Worm (Caenorhabditis elegans) whole organism, early embryonic: ENCODE measurements around the gene lgc-50.

Experiments
- B0310.2 ChIP-seq: sonication (generic microtip); optimal IDR thresholded peaks from 2 replicates; lab custom pipeline; 2016; ENCODE audit warnings: mild to moderate bottlenecking, missing genetic modification characterization, missing compliant biosample characterization
- F13C5.2 ChIP-seq: sonication (generic microtip); optimal IDR thresholded peaks from 2 replicates; lab custom pipeline; 2017; ENCODE audit warnings: mild to moderate bottlenecking, missing genetic modification characterization, inconsistent platforms, missing compliant biosample characterization
- aly-1 ChIP-seq: sonication (generic microtip); optimal IDR thresholded peaks from 2 replicates; lab custom pipeline; 2016; ENCODE audit warnings: missing genetic modification characterization, missing compliant biosample characterization
- ama-1 ChIP-seq: fragments of 150-350 bp; optimal IDR thresholded peaks from 2 replicates; lab custom pipeline; 2014
- ceh-13 ChIP-seq: fragments of 200-800 bp; sonication (Bioruptor generic); optimal IDR thresholded peaks from 2 replicates; lab custom pipeline; 2018; ENCODE audit warnings: mild to moderate bottlenecking, missing genetic modification characterization, missing compliant biosample characterization
- ceh-36 ChIP-seq: sonication (generic microtip); optimal IDR thresholded peaks from 2 replicates; lab custom pipeline; 2016; ENCODE audit warnings: missing genetic modification characterization, inconsistent platforms, missing compliant biosample characterization
- ets-7 ChIP-seq: sonication (generic microtip); optimal IDR thresholded peaks from 2 replicates; lab custom pipeline; 2016; ENCODE audit warnings: missing genotype, missing genetic modification characterization, missing compliant biosample characterization
- hmbx-1 ChIP-seq: sonication (generic microtip); optimal IDR thresholded peaks from 2 replicates; lab custom pipeline; 2016; ENCODE audit warnings: mild to moderate bottlenecking, missing genetic modification characterization, missing compliant biosample characterization
- hmg-4 ChIP-seq: fragments of 200-800 bp; sonication (Bioruptor generic); optimal IDR thresholded peaks from 2 replicates; lab custom pipeline; 2018; ENCODE audit warnings: mild to moderate bottlenecking, missing genetic modification characterization, missing compliant biosample characterization
- scrt-1 ChIP-seq: fragments of 200-800 bp; sonication (Bioruptor generic); IDR thresholded peaks from 2 replicates; pipeline ENCODE4 v1.3.6; 2022; ENCODE audit warnings: missing genetic modification characterization, missing compliant biosample characterization
- tbx-11 ChIP-seq: fragments of 200-800 bp; sonication (Bioruptor generic); IDR thresholded peaks from 2 replicates; pipeline ENCODE4 v1.3.6; 2022; ENCODE audit warnings: missing genetic modification characterization, missing compliant biosample characterization
- tbx-37 ChIP-seq: fragments of 200-800 bp; sonication (Bioruptor generic); conservative IDR thresholded peaks from 2 replicates; pipeline ENCODE4 v1.3.6; 2022; ENCODE audit warnings: missing genetic modification reagents, missing genetic modification characterization, missing compliant biosample characterization
- tra-4 ChIP-seq: sonication (generic microtip); optimal IDR thresholded peaks from 2 replicates; lab custom pipeline; 2017; ENCODE audit warnings: missing genetic modification characterization, missing compliant biosample characterization

- TF ChIP-seq ceh-36 (no peak), aly-1 (tag; lab: Kevin White, UChicago) (no peak), hmg-4 (GFP tag; lab: Kevin White, UChicago) (no peak), tbx-11 (GFP tag; lab: Robert Waterston, UW) (no peak), B0310.2 (tag; lab: Kevin White, UChicago) (no peak), scrt-1 (GFP tag; lab: Robert Waterston, UW) (no peak), ama-1 (lab: Kevin White, UChicago) (no peak), hmbx-1 (tag; lab: Kevin White, UChicago) (no peak), tra-4 (tag; lab: Kevin White, UChicago) (no peak), ceh-13 (GFP tag; lab: Kevin White, UChicago) (no peak), ets-7 (tag; lab: Kevin White, UChicago) (no peak), F13C5.2 (tag; lab: Kevin White, UChicago) (no peak), tbx-37 (GFP tag; lab: Robert Waterston, UW) (no peak)
Observed at ce11 chrIII:7383733-7384132, 11.5 kb downstream of the lgc-50 start, which contains the start of gene tbp-1.
